Fruit fly (Drosophila melanogaster) whole organism, embryonic: Measurements from ENCODE around the gene Ilp7.

Experiments
- Aef1 ChIP-seq: fragments of 200-800 bp; sonication (Bioruptor generic); IDR thresholded peaks from 3 replicates; pipeline ENCODE4 v1.3.6; 2022; ENCODE audit warnings: missing biosample characterization, missing genetic modification characterization
- Atf-2 ChIP-seq: fragments of 200-800 bp; sonication (Bioruptor generic); optimal IDR thresholded peaks from 2 replicates; lab custom pipeline; 2016; ENCODE audit warnings: missing biosample characterization, missing genetic modification characterization
- B-H1 ChIP-seq: fragments of 200-800 bp; sonication (Bioruptor generic); IDR thresholded peaks from 3 replicates; pipeline ENCODE4 v1.3.6; 2022; ENCODE audit warnings: missing biosample characterization, missing genetic modification characterization
- B-H2 ChIP-seq: fragments of 200-800 bp; sonication (Bioruptor generic); optimal IDR thresholded peaks from 2 replicates; lab custom pipeline; 2018; ENCODE audit warnings: missing biosample characterization, mild to moderate bottlenecking, missing genetic modification characterization
- CG10565 ChIP-seq: fragments of 200-800 bp; sonication (Bioruptor generic); optimal IDR thresholded peaks from 3 replicates; lab custom pipeline; 2016; ENCODE audit warnings: missing biosample characterization, mild to moderate bottlenecking, missing genetic modification characterization
- CG12659 ChIP-seq: fragments of 200-800 bp; sonication (Bioruptor generic); optimal IDR thresholded peaks from 3 replicates; lab custom pipeline; 2017; ENCODE audit warnings: mild to moderate bottlenecking, missing biosample characterization, missing genetic modification reagents, missing genetic modification characterization
- CG14667 ChIP-seq: fragments of 200-800 bp; sonication (Bioruptor generic); IDR thresholded peaks from 2 replicates; pipeline ENCODE4 v1.3.6; 2022; ENCODE audit warnings: missing biosample characterization, missing genetic modification characterization
- CG15011 ChIP-seq: fragments of 200-800 bp; sonication (Bioruptor generic); optimal IDR thresholded peaks from 3 replicates; lab custom pipeline; 2018; ENCODE audit warnings: missing biosample characterization, mild to moderate bottlenecking, missing genetic modification characterization
- CG15479 ChIP-seq: fragments of 200-800 bp; sonication (Bioruptor generic); optimal IDR thresholded peaks from 3 replicates; lab custom pipeline; 2019; ENCODE audit warnings: missing biosample characterization, mild to moderate bottlenecking, missing genetic modification characterization, moderate library complexity
- CG17361 ChIP-seq: fragments of 200-800 bp; sonication (Bioruptor generic); IDR thresholded peaks from 3 replicates; pipeline ENCODE4 v1.3.6; 2022; ENCODE audit warnings: missing biosample characterization, missing genetic modification characterization
- CG17568 ChIP-seq: fragments of 200-800 bp; sonication (Bioruptor generic); optimal IDR thresholded peaks from 2 replicates; lab custom pipeline; 2018; ENCODE audit warnings: missing biosample characterization, mild to moderate bottlenecking, missing genetic modification characterization, moderate library complexity
- CG1832 ChIP-seq: fragments of 200-800 bp; sonication (Bioruptor generic); optimal IDR thresholded peaks from 2 replicates; lab custom pipeline; 2017; ENCODE audit warnings: missing biosample characterization, mild to moderate bottlenecking, missing genetic modification characterization, inconsistent platforms
- CG18476 ChIP-seq: fragments of 200-800 bp; sonication (Bioruptor generic); optimal IDR thresholded peaks from 2 replicates; lab custom pipeline; 2016; ENCODE audit warnings: missing biosample characterization, mild to moderate bottlenecking, missing genetic modification characterization
- CG2116 ChIP-seq: fragments of 200-800 bp; sonication (Bioruptor generic); optimal IDR thresholded peaks from 3 replicates; lab custom pipeline; 2018; ENCODE audit warnings: missing biosample characterization, mild to moderate bottlenecking, missing genetic modification characterization
- CG2678 ChIP-seq: fragments of 200-800 bp; sonication (Bioruptor generic); optimal IDR thresholded peaks from 3 replicates; lab custom pipeline; 2019; ENCODE audit warnings: missing biosample characterization, mild to moderate bottlenecking, missing genetic modification characterization, moderate library complexity
- CG2875 ChIP-seq: fragments of 200-800 bp; sonication (Bioruptor generic); optimal IDR thresholded peaks from 2 replicates; lab custom pipeline; 2017; ENCODE audit warnings: missing biosample characterization, mild to moderate bottlenecking, missing genetic modification characterization, missing genetic modification reagents
- CG30403 ChIP-seq: fragments of 200-800 bp; sonication (Bioruptor generic); optimal IDR thresholded peaks from 3 replicates; lab custom pipeline; 2016; ENCODE audit warnings: missing biosample characterization, missing genetic modification characterization
- CG34422 ChIP-seq: fragments of 200-800 bp; sonication (Bioruptor generic); IDR thresholded peaks from 3 replicates; pipeline ENCODE4 v1.3.6; 2022; ENCODE audit warnings: missing biosample characterization, missing genetic modification characterization
- CG4360 ChIP-seq: fragments of 200-800 bp; sonication (Bioruptor generic); IDR thresholded peaks from 2 replicates; pipeline ENCODE4 v1.3.6; 2022; ENCODE audit warnings: missing biosample characterization, missing genetic modification characterization
- CG7786 ChIP-seq: fragments of 200-800 bp; sonication (Bioruptor generic); optimal IDR thresholded peaks from 2 replicates; lab custom pipeline; 2016; ENCODE audit warnings: missing biosample characterization, missing genetic modification characterization
- CG8388 ChIP-seq: fragments of 200-800 bp; sonication (Bioruptor generic); optimal IDR thresholded peaks from 2 replicates; lab custom pipeline; 2019; ENCODE audit warnings: missing biosample characterization, mild to moderate bottlenecking, missing genetic modification characterization, moderate library complexity
- CG8944 ChIP-seq: fragments of 200-800 bp; sonication (Bioruptor generic); optimal IDR thresholded peaks from 3 replicates; lab custom pipeline; 2016; ENCODE audit warnings: missing biosample characterization, missing genetic modification characterization
- CG9817 ChIP-seq: fragments of 200-800 bp; sonication (Bioruptor generic); optimal IDR thresholded peaks from 2 replicates; lab custom pipeline; 2018; ENCODE audit warnings: missing biosample characterization, mild to moderate bottlenecking, missing genetic modification characterization, moderate library complexity
- Camta ChIP-seq: fragments of 200-800 bp; sonication (Bioruptor generic); optimal IDR thresholded peaks from 2 replicates; lab custom pipeline; 2016; ENCODE audit warnings: missing biosample characterization, missing genetic modification characterization
- Chrac-16 ChIP-seq: fragments of 200-800 bp; sonication (Bioruptor generic); optimal IDR thresholded peaks from 3 replicates; lab custom pipeline; 2016; ENCODE audit warnings: missing biosample characterization, missing genetic modification characterization
- Dref ChIP-seq: fragments of 200-800 bp; sonication (Bioruptor generic); IDR thresholded peaks from 2 replicates; pipeline ENCODE4 v1.3.6; 2022; ENCODE audit warnings: missing biosample characterization, missing genetic modification characterization
- ERR ChIP-seq: fragments of 200-800 bp; sonication (Bioruptor generic); optimal IDR thresholded peaks from 2 replicates; lab custom pipeline; 2016; ENCODE audit warnings: missing biosample characterization, missing genetic modification characterization
- Fer3 ChIP-seq: fragments of 200-800 bp; sonication (Bioruptor generic); optimal IDR thresholded peaks from 2 replicates; lab custom pipeline; 2018; ENCODE audit warnings: missing biosample characterization, mild to moderate bottlenecking, missing genetic modification characterization, moderate library complexity
- H15 ChIP-seq: fragments of 200-800 bp; sonication (Bioruptor generic); IDR thresholded peaks from 3 replicates; pipeline ENCODE4 v1.3.6; 2022; ENCODE audit warnings: missing biosample characterization, missing genetic modification characterization
- Hmr ChIP-seq: fragments of 200-800 bp; sonication (Bioruptor generic); optimal IDR thresholded peaks from 3 replicates; lab custom pipeline; 2017; ENCODE audit warnings: mild to moderate bottlenecking, missing biosample characterization, missing genetic modification reagents, missing genetic modification characterization
- Hr3 ChIP-seq: fragments of 200-800 bp; sonication (Bioruptor generic); optimal IDR thresholded peaks from 3 replicates; lab custom pipeline; 2016; ENCODE audit warnings: missing biosample characterization, missing genetic modification characterization
- NK7.1 ChIP-seq: fragments of 200-800 bp; sonication (Bioruptor generic); optimal IDR thresholded peaks from 3 replicates; lab custom pipeline; 2016; ENCODE audit warnings: missing biosample characterization, missing genetic modification characterization
- Opbp ChIP-seq: fragments of 200-800 bp; sonication (Bioruptor generic); IDR thresholded peaks from 3 replicates; pipeline ENCODE4 v1.3.6; 2022; ENCODE audit warnings: missing biosample characterization, missing genetic modification characterization; ENCODE audit not compliant: partially characterized antibody
- Xbp1 ChIP-seq: fragments of 200-800 bp; sonication (Bioruptor generic); optimal IDR thresholded peaks from 3 replicates; lab custom pipeline; 2016; ENCODE audit warnings: missing biosample characterization, mild to moderate bottlenecking, missing genetic modification characterization
- cas ChIP-seq: fragments of 200-800 bp; sonication (Bioruptor generic); IDR thresholded peaks from 2 replicates; pipeline ENCODE4 v1.3.6; 2022; ENCODE audit warnings: missing biosample characterization, missing genetic modification characterization
- chif ChIP-seq, 2 experiments: fragments of 200-800 bp; sonication (Bioruptor generic); optimal IDR thresholded peaks; 3 replicates each; lab custom pipeline; 2016; ENCODE audit warnings: missing biosample characterization in 2 of 2, missing genetic modification characterization in 2 of 2
- gfzf ChIP-seq: fragments of 200-800 bp; sonication (Bioruptor generic); optimal IDR thresholded peaks from 2 replicates; lab custom pipeline; 2016; ENCODE audit warnings: missing biosample characterization, mild to moderate bottlenecking, missing genetic modification characterization, moderate library complexity
- gsb-n ChIP-seq: fragments of 200-800 bp; sonication (Bioruptor generic); optimal IDR thresholded peaks from 3 replicates; lab custom pipeline; 2018; ENCODE audit warnings: missing biosample characterization, mild to moderate bottlenecking, missing genetic modification characterization
- jumu ChIP-seq: fragments of 200-800 bp; sonication (Bioruptor generic); optimal IDR thresholded peaks from 3 replicates; lab custom pipeline; 2016; ENCODE audit warnings: missing biosample characterization, missing genetic modification characterization
- lab ChIP-seq: fragments of 200-800 bp; sonication (Bioruptor generic); optimal IDR thresholded peaks from 3 replicates; lab custom pipeline; 2017; ENCODE audit warnings: missing biosample characterization, missing genetic modification characterization, mild to moderate bottlenecking, moderate library complexity, missing genetic modification reagents
- mirr ChIP-seq: fragments of 200-800 bp; sonication (Bioruptor generic); optimal IDR thresholded peaks from 3 replicates; lab custom pipeline; 2018; ENCODE audit warnings: missing biosample characterization, mild to moderate bottlenecking, missing genetic modification characterization
- nau ChIP-seq: fragments of 200-800 bp; sonication (Bioruptor generic); optimal IDR thresholded peaks from 3 replicates; lab custom pipeline; 2017; ENCODE audit warnings: missing biosample characterization, mild to moderate bottlenecking, missing genetic modification characterization, missing genetic modification reagents
- org-1 ChIP-seq: fragments of 200-800 bp; sonication (Bioruptor generic); optimal IDR thresholded peaks from 2 replicates; lab custom pipeline; 2017; ENCODE audit warnings: missing biosample characterization, missing genetic modification characterization
- scrt ChIP-seq: fragments of 200-800 bp; sonication (Bioruptor generic); optimal IDR thresholded peaks from 2 replicates; lab custom pipeline; 2018; ENCODE audit warnings: missing biosample characterization, mild to moderate bottlenecking, missing genetic modification characterization, moderate library complexity
- sna ChIP-seq: fragments of 200-800 bp; sonication (Bioruptor generic); IDR thresholded peaks from 2 replicates; pipeline ENCODE4 v1.3.6; 2022; ENCODE audit warnings: missing biosample characterization, missing genetic modification characterization; ENCODE audit not compliant: partially characterized antibody
- sug ChIP-seq: fragments of 200-800 bp; optimal IDR thresholded peaks from 2 replicates; lab custom pipeline; 2019; ENCODE audit warnings: missing biosample characterization, mild to moderate bottlenecking, missing genetic modification characterization, moderate library complexity
- unpg ChIP-seq: fragments of 200-800 bp; sonication (Bioruptor generic); optimal IDR thresholded peaks from 3 replicates; lab custom pipeline; 2018; ENCODE audit warnings: missing biosample characterization, mild to moderate bottlenecking, missing genetic modification characterization, moderate library complexity
- wor ChIP-seq: fragments of 200-800 bp; sonication (Bioruptor generic); IDR thresholded peaks from 2 replicates; pipeline ENCODE4 v1.3.6; 2022; ENCODE audit warnings: missing biosample characterization, missing genetic modification characterization

Gene Ilp7

DNA sequence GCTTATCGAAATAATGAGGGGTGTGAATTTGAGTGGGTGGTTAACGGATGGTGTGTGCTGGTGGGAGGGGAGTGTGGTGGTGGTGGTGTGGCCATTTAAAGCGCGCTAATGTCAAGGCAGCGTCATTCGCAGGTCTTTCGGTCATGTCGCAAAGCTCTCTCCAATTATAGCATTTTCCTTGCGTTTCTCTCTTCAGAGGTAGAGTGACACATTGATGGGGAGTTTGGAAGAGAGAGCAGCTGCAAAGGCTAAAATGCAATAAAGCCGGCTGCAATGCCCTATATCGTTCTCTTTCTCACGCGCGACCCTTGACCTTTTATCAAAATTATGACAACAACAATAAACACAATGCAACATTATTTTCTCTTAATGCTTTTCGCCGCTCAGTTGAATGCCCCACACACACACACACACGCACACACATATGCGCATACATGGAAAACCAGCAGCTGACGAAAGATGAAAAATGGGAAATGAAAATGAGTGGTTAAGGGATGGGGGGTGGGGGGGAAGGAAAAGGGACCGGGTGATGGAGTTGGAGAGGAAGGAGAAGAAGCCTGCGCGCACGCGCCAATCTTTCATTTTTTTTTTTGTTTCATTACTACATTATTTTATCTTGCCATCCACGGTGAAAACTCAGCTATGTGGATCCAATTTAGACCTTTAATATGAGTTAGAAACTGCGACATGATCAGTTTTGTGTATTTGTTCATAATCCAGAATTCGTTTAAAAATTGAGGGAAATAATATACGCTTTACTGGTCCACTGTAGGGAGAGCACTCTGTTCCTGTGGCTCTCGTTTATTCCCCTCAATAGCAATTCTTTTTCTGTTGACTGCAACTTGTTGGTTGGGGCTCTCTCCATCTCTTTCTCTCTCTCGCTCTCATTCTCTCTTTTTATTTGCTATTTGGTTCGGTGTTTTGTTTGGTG lies 24.5 kb downstream of the Ilp7 start (continued):
- TF ChIP-seq Hmr (peak; percentile 74), unpg (peak; percentile 81), CG14667 (GFP tag; lab: Robert Waterston, UW) (peak; percentile 61; the same call in 1 of the 2 replicates), CG10565 (GFP tag; lab: Kevin White, UChicago) (no peak), CG1832 (GFP tag; lab: Kevin White, UChicago) (peak; percentile 7), lab (GFP tag; lab: Kevin White, UChicago) (peak; percentile 86), ERR (GFP tag; lab: Kevin White, UChicago) (peak; percentile 60), CG15011 (peak; percentile 53), Xbp1 (GFP tag; lab: Kevin White, UChicago) (peak; percentile 79), CG4360 (peak; percentile 62), scrt (GFP tag; lab: Kevin White, UChicago) (peak; percentile 89), CG18476 (GFP tag; lab: Kevin White, UChicago) (peak; percentile 47), gsb-n (tag; lab: Kevin White, UChicago) (peak; percentile 78), B-H1 (GFP tag; lab: Robert Waterston, UW) (peak; percentile 68), Aef1 (peak; percentile 66), chif (GFP tag; optimal IDR thresholded peaks at IDR 0.05; lab: Kevin White, UChicago) (peak; percentile 71 to 79), CG7786 (peak; percentile 70), CG8944 (GFP tag; lab: Kevin White, UChicago) (peak; percentile 67), org-1 (peak; percentile 82), Hr3 (GFP tag; lab: Kevin White, UChicago) (peak; percentile 64), CG15479 (no peak), B-H2 (GFP tag; lab: Kevin White, UChicago) (peak; percentile 28), CG9817 (peak; percentile 68), wor (GFP tag; lab: Robert Waterston, UW) (peak; percentile 62), Dref (GFP tag; lab: Robert Waterston, UW) (no peak), mirr (GFP tag; lab: Kevin White, UChicago) (peak; percentile 28), CG2116 (GFP tag; lab: Kevin White, UChicago) (peak; percentile 26), sug (tag; lab: Kevin White, UChicago) (peak; percentile 39), Chrac-16 (peak; percentile 72), sna (GFP tag; lab: Robert Waterston, UW) (no peak), CG30403 (GFP tag; lab: Kevin White, UChicago) (peak; percentile 76), gfzf (GFP tag; lab: Kevin White, UChicago) (no peak), CG12659 (GFP tag; lab: Kevin White, UChicago) (peak; percentile 76), CG2875 (GFP tag; lab: Kevin White, UChicago) (peak; percentile 64), NK7.1 (GFP tag; lab: Kevin White, UChicago) (peak; percentile 68), Camta (GFP tag; lab: Kevin White, UChicago) (peak; percentile 68), CG8388 (GFP tag; lab: Kevin White, UChicago) (peak; percentile 72), Opbp (GFP tag; lab: Robert Waterston, UW) (no peak), nau (GFP tag; lab: Kevin White, UChicago) (peak; percentile 73), Fer3 (tag; lab: Kevin White, UChicago) (peak; percentile 71), jumu (GFP tag; lab: Kevin White, UChicago) (peak; percentile 83), CG2678 (peak; percentile 85), CG17568 (peak; percentile 63), cas (GFP tag; lab: Robert Waterston, UW) (no peak), Atf-2 (GFP tag; lab: Kevin White, UChicago) (peak; percentile 66), CG17361 (GFP tag; lab: Robert Waterston, UW) (peak; percentile 77), CG34422 (GFP tag; lab: Robert Waterston, UW) (peak; percentile 84), H15 (GFP tag; lab: Robert Waterston, UW) (peak; percentile 64; the same call in 2 of the 3 replicates)
